Fruit fly (Drosophila melanogaster) whole organism, wandering third instar larva: ENCODE measurements around the gene CG11980.

Experiments used
- Abd-B ChIP-seq: fragments of >200 bp; optimal IDR thresholded peaks from 2 replicates; lab custom pipeline; 2017; ENCODE audit warnings: missing biosample characterization, missing genetic modification characterization
- CG9705 ChIP-seq: fragments of 200-800 bp; sonication (Bioruptor generic); optimal IDR thresholded peaks from 2 replicates; lab custom pipeline; 2018; ENCODE audit warnings: missing biosample characterization, mild to moderate bottlenecking, missing genetic modification characterization
- Dfd ChIP-seq: fragments of >200 bp; optimal IDR thresholded peaks from 2 replicates; lab custom pipeline; 2017; ENCODE audit warnings: missing biosample characterization, missing genetic modification characterization
- Dif ChIP-seq: fragments of 200-275, 200-300 bp; sonication (Bioruptor generic); optimal IDR thresholded peaks from 2 replicates; lab custom pipeline; 2018; ENCODE audit warnings: missing biosample characterization, missing genetic modification characterization; ENCODE audit not compliant: partially characterized antibody
- GATAd ChIP-seq: sonication (Bioruptor generic); optimal IDR thresholded peaks from 2 replicates; lab custom pipeline; 2016; ENCODE audit warnings: missing biosample characterization, missing genetic modification characterization
- Myc ChIP-seq: fragments of >200 bp; optimal IDR thresholded peaks from 2 replicates; lab custom pipeline; 2017
- br ChIP-seq: fragments of 200-800 bp; sonication (Bioruptor generic); optimal IDR thresholded peaks from 2 replicates; lab custom pipeline; 2016; ENCODE audit warnings: missing biosample characterization, missing genetic modification characterization
- brk ChIP-seq: fragments of 200-800 bp; sonication (Bioruptor generic); optimal IDR thresholded peaks from 2 replicates; lab custom pipeline; 2016; ENCODE audit warnings: missing biosample characterization, mild to moderate bottlenecking, missing genetic modification characterization
- dl ChIP-seq, 2 experiments: fragments of 175-275, 200-275 bp in 1 of 2; fragments of 200-275 bp in 1 of 2; sonication (Bioruptor generic); optimal IDR thresholded peaks; lab custom pipeline; 2018; ENCODE audit warnings: mild to moderate bottlenecking in 2 of 2, missing biosample characterization in 2 of 2, missing genetic modification characterization in 2 of 2, moderate library complexity in 2 of 2; ENCODE audit not compliant: partially characterized antibody in 2 of 2, insufficient read depth in 1 of 2
- pan ChIP-seq: fragments of >200 bp; optimal IDR thresholded peaks from 2 replicates; lab custom pipeline; 2017
- psq ChIP-seq: fragments of 200-800 bp; sonication (Bioruptor generic); optimal IDR thresholded peaks from 3 replicates; lab custom pipeline; 2017; ENCODE audit warnings: missing biosample characterization, mild to moderate bottlenecking, missing genetic modification characterization, moderate library complexity
- usp ChIP-seq: fragments of >200 bp; optimal IDR thresholded peaks from 2 replicates; lab custom pipeline; 2017; ENCODE audit warnings: missing biosample characterization, missing genetic modification characterization

DNA sequence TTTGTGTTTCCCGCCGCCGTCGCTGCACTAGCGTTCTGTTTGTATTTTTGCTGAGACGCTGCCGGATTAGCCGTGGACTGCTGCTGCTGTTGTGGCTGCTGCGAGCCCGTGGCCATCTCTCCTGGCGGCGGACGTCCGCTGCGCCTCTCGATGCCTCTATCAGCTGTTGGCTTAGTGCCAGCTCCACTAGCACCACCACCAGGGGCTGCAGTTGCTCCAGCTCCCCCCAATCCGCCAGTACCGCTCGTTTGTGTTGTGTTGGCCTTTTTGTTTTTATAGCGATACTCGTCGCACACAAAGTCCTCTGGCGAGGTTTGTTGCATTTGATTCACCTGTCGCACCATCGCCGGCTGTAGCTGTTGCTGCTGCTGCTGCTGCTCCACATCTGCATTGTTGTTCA, 6.9 kb downstream of the CG11980 start:
- TF ChIP-seq usp (GFP tag; lab: Kevin White, UChicago), result no peak
- no peak for TF ChIP-seq brk (GFP tag; lab: Kevin White, UChicago)
- TF ChIP-seq CG9705 (GFP tag; lab: Kevin White, UChicago), result no peak
- no peak for TF ChIP-seq GATAd (GFP tag; lab: Kevin White, UChicago)
- TF ChIP-seq br, result no peak
- TF ChIP-seq psq, result no peak
- no peak for TF ChIP-seq Dif
- no peak for TF ChIP-seq Dfd (GFP tag; lab: Kevin White, UChicago)
- no peak for TF ChIP-seq pan (lab: Kevin White, UChicago)
- no peak for TF ChIP-seq dl (GFP tag; optimal IDR thresholded peaks at IDR 0.05; lab: Kevin White, UChicago; ENCODE audit: insufficient read depth in 1 of 2, partially characterized antibody in 2 of 2)
- no peak for TF ChIP-seq Myc (lab: Kevin White, UChicago)
- no peak for TF ChIP-seq Abd-B
